Fruit fly (Drosophila melanogaster) whole organism, embryonic: Measurements from ENCODE around the gene RSG7.

Experiments
- ATbp ChIP-seq: fragments of 200-800 bp; sonication (Bioruptor generic); optimal IDR thresholded peaks from 2 replicates; lab custom pipeline; 2017; ENCODE audit warnings: missing biosample characterization, mild to moderate bottlenecking, missing genetic modification characterization, missing genetic modification reagents
- Blimp-1 ChIP-seq: fragments of 200-800 bp; sonication (Bioruptor generic); optimal IDR thresholded peaks from 3 replicates; lab custom pipeline; 2018; ENCODE audit warnings: missing biosample characterization, missing genetic modification characterization, mild to moderate bottlenecking, moderate library complexity, missing genetic modification reagents
- CG10565 ChIP-seq: fragments of 200-800 bp; sonication (Bioruptor generic); optimal IDR thresholded peaks from 3 replicates; lab custom pipeline; 2016; ENCODE audit warnings: missing biosample characterization, mild to moderate bottlenecking, missing genetic modification characterization
- CG10979 ChIP-seq: fragments of 200-800 bp; sonication (Bioruptor generic); optimal IDR thresholded peaks from 2 replicates; lab custom pipeline; 2018; ENCODE audit warnings: missing biosample characterization, mild to moderate bottlenecking, missing genetic modification characterization, moderate library complexity
- CG11456 ChIP-seq: fragments of 200-800 bp; sonication (Bioruptor generic); IDR thresholded peaks from 3 replicates; pipeline ENCODE4 v1.3.6; 2022; ENCODE audit warnings: missing biosample characterization, missing genetic modification characterization
- CG12155 ChIP-seq: fragments of 200-800 bp; sonication (Bioruptor generic); optimal IDR thresholded peaks from 3 replicates; lab custom pipeline; 2016; ENCODE audit warnings: missing biosample characterization, missing genetic modification characterization
- CG13287 ChIP-seq: fragments of 200-800 bp; sonication (Bioruptor generic); IDR thresholded peaks from 2 replicates; pipeline ENCODE4 v1.3.6; 2022; ENCODE audit warnings: missing biosample characterization, missing genetic modification characterization; ENCODE audit not compliant: partially characterized antibody
- CG13424 ChIP-seq: fragments of 200-800 bp; sonication (Bioruptor generic); optimal IDR thresholded peaks from 2 replicates; lab custom pipeline; 2019; ENCODE audit warnings: missing biosample characterization, mild to moderate bottlenecking, missing genetic modification characterization, moderate library complexity
- CG15269 ChIP-seq: fragments of 200-800 bp; sonication (Bioruptor generic); optimal IDR thresholded peaks from 2 replicates; lab custom pipeline; 2018; ENCODE audit warnings: missing biosample characterization, mild to moderate bottlenecking, missing genetic modification characterization, moderate library complexity
- CG15601 ChIP-seq: fragments of 200-800 bp; sonication (Bioruptor generic); optimal IDR thresholded peaks from 3 replicates; lab custom pipeline; 2019; ENCODE audit warnings: missing biosample characterization, mild to moderate bottlenecking, missing genetic modification characterization, moderate library complexity
- CG18262 ChIP-seq: fragments of 200-800 bp; optimal IDR thresholded peaks from 3 replicates; lab custom pipeline; 2019; ENCODE audit warnings: missing biosample characterization, mild to moderate bottlenecking, missing genetic modification characterization, moderate library complexity
- CG31365 ChIP-seq: fragments of 200-800 bp; sonication (Bioruptor generic); optimal IDR thresholded peaks from 2 replicates; lab custom pipeline; 2018; ENCODE audit warnings: missing biosample characterization, mild to moderate bottlenecking, missing genetic modification characterization
- CG31441 ChIP-seq: fragments of 200-800 bp; sonication (Bioruptor generic); IDR thresholded peaks from 2 replicates; pipeline ENCODE4 v1.3.6; 2022; ENCODE audit warnings: missing biosample characterization, missing genetic modification characterization
- CG3407 ChIP-seq: fragments of 200-800 bp; sonication (Bioruptor generic); optimal IDR thresholded peaks from 2 replicates; lab custom pipeline; 2018; ENCODE audit warnings: missing biosample characterization, mild to moderate bottlenecking, missing genetic modification characterization
- CG6654 ChIP-seq: fragments of 200-800 bp; sonication (Bioruptor generic); optimal IDR thresholded peaks from 2 replicates; lab custom pipeline; 2017; ENCODE audit warnings: missing biosample characterization, mild to moderate bottlenecking, missing genetic modification characterization
- CG6765 ChIP-seq: fragments of 200-800 bp; sonication (Bioruptor generic); optimal IDR thresholded peaks from 3 replicates; lab custom pipeline; 2017; ENCODE audit warnings: missing biosample characterization, mild to moderate bottlenecking, missing genetic modification characterization
- CG7786 ChIP-seq: fragments of 200-800 bp; sonication (Bioruptor generic); optimal IDR thresholded peaks from 2 replicates; lab custom pipeline; 2016; ENCODE audit warnings: missing biosample characterization, missing genetic modification characterization
- CG8290 ChIP-seq, 3 experiments: fragments of 200-800 bp; sonication (Bioruptor generic); optimal IDR thresholded peaks; 2 replicates each; lab custom pipeline; 2016 to 2019; ENCODE audit warnings: missing biosample characterization in 3 of 3, missing genetic modification characterization in 3 of 3, mild to moderate bottlenecking in 2 of 3, moderate library complexity in 1 of 3
- CoRest ChIP-seq: fragments of 200-800 bp; sonication (Bioruptor generic); optimal IDR thresholded peaks from 3 replicates; lab custom pipeline; 2018; ENCODE audit warnings: missing biosample characterization, mild to moderate bottlenecking, missing genetic modification characterization, moderate library complexity
- Deaf1 ChIP-seq: fragments of 200-800 bp; optimal IDR thresholded peaks from 3 replicates; lab custom pipeline; 2019; ENCODE audit warnings: missing biosample characterization, mild to moderate bottlenecking, missing genetic modification characterization, moderate library complexity
- Drgx ChIP-seq: fragments of 200-800 bp; sonication (Bioruptor generic); IDR thresholded peaks from 2 replicates; pipeline ENCODE4 v1.3.6; 2022; ENCODE audit warnings: missing biosample characterization, missing genetic modification characterization
- E2f2 ChIP-seq: fragments of 200-800 bp; sonication (Bioruptor generic); IDR thresholded peaks from 2 replicates; pipeline ENCODE4 v1.3.6; 2022; ENCODE audit warnings: missing biosample characterization, missing genetic modification characterization
- HLH4C ChIP-seq: fragments of 200-800 bp; sonication (Bioruptor generic); IDR thresholded peaks from 3 replicates; pipeline ENCODE4 v1.3.6; 2022; ENCODE audit warnings: missing biosample characterization, missing genetic modification characterization; ENCODE audit not compliant: partially characterized antibody
- Hr51 ChIP-seq, 2 experiments: fragments of 200-800 bp; sonication (Bioruptor generic); optimal IDR thresholded peaks; 2 replicates in 1 of 2; 3 replicates in 1 of 2; lab custom pipeline; 2016 to 2018; ENCODE audit warnings: missing biosample characterization in 2 of 2, missing genetic modification characterization in 2 of 2, mild to moderate bottlenecking in 1 of 2, moderate library complexity in 1 of 2
- Jarid2 ChIP-seq: fragments of 200-800 bp; sonication (Bioruptor generic); optimal IDR thresholded peaks from 3 replicates; lab custom pipeline; 2017; ENCODE audit warnings: mild to moderate bottlenecking, missing biosample characterization, missing genetic modification reagents, missing genetic modification characterization
- Myb ChIP-seq: fragments of 200-800 bp; sonication (Bioruptor generic); optimal IDR thresholded peaks from 2 replicates; lab custom pipeline; 2016; ENCODE audit warnings: missing biosample characterization, missing genetic modification characterization
- NFAT ChIP-seq: fragments of 200-800 bp; sonication (Bioruptor generic); IDR thresholded peaks from 2 replicates; pipeline ENCODE4 v1.3.6; 2022; ENCODE audit warnings: missing biosample characterization, missing genetic modification characterization
- Neu2 ChIP-seq: fragments of 200-800 bp; sonication (Bioruptor generic); optimal IDR thresholded peaks from 3 replicates; lab custom pipeline; 2016; ENCODE audit warnings: missing biosample characterization, missing genetic modification characterization, borderline replicate concordance
- Sox100B ChIP-seq: fragments of 200-800 bp; sonication (Bioruptor generic); optimal IDR thresholded peaks from 3 replicates; lab custom pipeline; 2018; ENCODE audit warnings: missing biosample characterization, mild to moderate bottlenecking, missing genetic modification characterization
- Ssrp ChIP-seq: fragments of 200-800 bp; sonication (Bioruptor generic); optimal IDR thresholded peaks from 2 replicates; lab custom pipeline; 2018; ENCODE audit warnings: missing biosample characterization, mild to moderate bottlenecking, missing genetic modification characterization, moderate library complexity
- Xbp1 ChIP-seq: fragments of 200-800 bp; sonication (Bioruptor generic); optimal IDR thresholded peaks from 3 replicates; lab custom pipeline; 2016; ENCODE audit warnings: missing biosample characterization, mild to moderate bottlenecking, missing genetic modification characterization
- bsh ChIP-seq, 2 experiments: fragments of 200-800 bp; sonication (Bioruptor generic); optimal IDR thresholded peaks; 2 replicates each; lab custom pipeline; 2017 to 2018; ENCODE audit warnings: mild to moderate bottlenecking in 2 of 2, missing biosample characterization in 2 of 2, missing genetic modification characterization in 2 of 2, moderate library complexity in 1 of 2
- chinmo ChIP-seq: fragments of 200-800 bp; sonication (Bioruptor generic); IDR thresholded peaks from 4 replicates; pipeline ENCODE4 v1.3.6; 2022; ENCODE audit warnings: missing biosample characterization, missing genetic modification characterization; ENCODE audit not compliant: partially characterized antibody
- dmrt99B ChIP-seq: fragments of 200-800 bp; sonication (Bioruptor generic); optimal IDR thresholded peaks from 2 replicates; lab custom pipeline; 2018; ENCODE audit warnings: missing biosample characterization, mild to moderate bottlenecking, missing genetic modification characterization, moderate library complexity
- eve ChIP-seq, 2 experiments: fragments of >200 bp; optimal IDR thresholded peaks; 2 replicates each; lab custom pipeline; 2017; ENCODE audit warnings: missing biosample characterization in 2 of 2, missing genetic modification characterization in 2 of 2
- gem ChIP-seq: fragments of 200-800 bp; sonication (Bioruptor generic); optimal IDR thresholded peaks from 2 replicates; lab custom pipeline; 2019; ENCODE audit warnings: missing biosample characterization, mild to moderate bottlenecking, missing genetic modification characterization, moderate library complexity
- grau ChIP-seq: fragments of 200-800 bp; optimal IDR thresholded peaks from 3 replicates; lab custom pipeline; 2019; ENCODE audit warnings: missing biosample characterization, mild to moderate bottlenecking, missing genetic modification characterization, moderate library complexity
- lilli ChIP-seq: fragments of 200-800 bp; sonication (Bioruptor generic); optimal IDR thresholded peaks from 3 replicates; lab custom pipeline; 2016; ENCODE audit warnings: missing biosample characterization, missing genetic modification characterization
- lola ChIP-seq, 3 experiments: fragments of >200 bp in 2 of 3; fragments of 200-800 bp in 1 of 3; sonication (Bioruptor generic) in 1 of 3; optimal IDR thresholded peaks; 2 replicates each; lab custom pipeline; 2017 to 2019; ENCODE audit warnings: missing biosample characterization in 3 of 3, missing genetic modification characterization in 3 of 3, mild to moderate bottlenecking in 1 of 3, moderate library complexity in 1 of 3
- nerfin-2 ChIP-seq: fragments of 200-800 bp; sonication (Bioruptor generic); IDR thresholded peaks from 2 replicates; pipeline ENCODE4 v1.3.6; 2022; ENCODE audit warnings: missing biosample characterization, missing genetic modification characterization; ENCODE audit not compliant: partially characterized antibody
- pfk ChIP-seq: fragments of 200-800 bp; sonication (Bioruptor generic); optimal IDR thresholded peaks from 2 replicates; lab custom pipeline; 2018; ENCODE audit warnings: missing biosample characterization, mild to moderate bottlenecking, missing genetic modification characterization, moderate library complexity
- phol ChIP-seq: fragments of 200-800 bp; sonication (Bioruptor generic); optimal IDR thresholded peaks from 3 replicates; lab custom pipeline; 2018; ENCODE audit warnings: missing biosample characterization, mild to moderate bottlenecking, missing genetic modification characterization, moderate library complexity
- pros ChIP-seq: fragments of 200-800 bp; sonication (Bioruptor generic); optimal IDR thresholded peaks from 3 replicates; lab custom pipeline; 2019; ENCODE audit warnings: missing biosample characterization, mild to moderate bottlenecking, missing genetic modification characterization, moderate library complexity
- tap ChIP-seq: fragments of 200-800 bp; optimal IDR thresholded peaks from 3 replicates; lab custom pipeline; 2019; ENCODE audit warnings: missing biosample characterization, mild to moderate bottlenecking, missing genetic modification characterization, moderate library complexity
- unpg ChIP-seq: fragments of 200-800 bp; sonication (Bioruptor generic); optimal IDR thresholded peaks from 3 replicates; lab custom pipeline; 2018; ENCODE audit warnings: missing biosample characterization, mild to moderate bottlenecking, missing genetic modification characterization, moderate library complexity
- vvl ChIP-seq: fragments of 200-800 bp; sonication (Bioruptor generic); IDR thresholded peaks from 2 replicates; pipeline ENCODE4 v1.3.6; 2022; ENCODE audit warnings: missing biosample characterization, missing genetic modification characterization

The RSG7 gene

dm6 chrX:16874671-16875070, 30.4 kb upstream of the RSG7 start:
- TF ChIP-seq chinmo (GFP tag; lab: Robert Waterston, UW) (peak; percentile 82; the same call in 1 of the 4 replicates), pfk (GFP tag; lab: Kevin White, UChicago) (peak; percentile 92), CG11456 (GFP tag; lab: Robert Waterston, UW) (0 out of 3 replicates have a peak, but pooled peaks have one; percentile 38), CG13287 (GFP tag; lab: Robert Waterston, UW) (peak; percentile 10; the same call in 1 of the 2 replicates), CG31365 (no peak), vvl (no peak), CG8290 (GFP tag; optimal IDR thresholded peaks at IDR 0.05; lab: Kevin White, UChicago) (no peak), CG8290 (tag; optimal IDR thresholded peaks at IDR 0.05; lab: Kevin White, UChicago) (peak in 1 of 2 experiments; percentile 3), Myb (GFP tag; lab: Kevin White, UChicago) (peak; percentile 33), eve (GFP tag; optimal IDR thresholded peaks at IDR 0.05; lab: Kevin White, UChicago) (no peak), Deaf1 (tag; lab: Kevin White, UChicago) (peak; percentile 24), Jarid2 (peak; percentile 43), E2f2 (GFP tag; lab: Robert Waterston, UW) (peak; percentile 37; the same call in 1 of the 2 replicates)

dm6 chrX:16873053-16873452, 28.8 kb upstream of the RSG7 start:
- TF ChIP-seq NFAT (GFP tag; lab: Robert Waterston, UW) (no peak), CG12155 (GFP tag; lab: Kevin White, UChicago) (no peak), CG13424 (tag; lab: Kevin White, UChicago) (peak; percentile 11), Ssrp (tag; lab: Kevin White, UChicago) (peak; percentile 16), CG6765 (GFP tag; lab: Kevin White, UChicago) (no peak), Xbp1 (GFP tag; lab: Kevin White, UChicago) (no peak), CG10565 (GFP tag; lab: Kevin White, UChicago) (no peak), gem (tag; lab: Kevin White, UChicago) (peak; percentile 60), CG13287 (GFP tag; lab: Robert Waterston, UW) (no peak), CoRest (tag; lab: Kevin White, UChicago) (peak; percentile 12), lola (GFP tag; optimal IDR thresholded peaks at IDR 0.05; lab: Kevin White, UChicago) (peak in 1 of 3 experiments; percentile 6), pros (no peak), Drgx (GFP tag; lab: Robert Waterston, UW) (peak; percentile 53; the same call in 1 of the 2 replicates), phol (peak; percentile 16), CG7786 (no peak), unpg (GFP tag; lab: Kevin White, UChicago) (peak; percentile 6), CG31441 (GFP tag; lab: Robert Waterston, UW) (peak; percentile 46; the same call in 1 of the 2 replicates), Blimp-1 (GFP tag; lab: Kevin White, UChicago) (peak; percentile 36), Neu2 (GFP tag; lab: Kevin White, UChicago) (no peak), CG18262 (tag; lab: Kevin White, UChicago) (peak; percentile 44), ATbp (peak; percentile 33), CG15601 (tag; lab: Kevin White, UChicago) (peak; percentile 12), CG6654 (no peak), grau (tag; lab: Kevin White, UChicago) (peak; percentile 3), bsh (GFP tag; optimal IDR thresholded peaks at IDR 0.05; lab: Kevin White, UChicago) (peak in 1 of 2 experiments; percentile 46), HLH4C (GFP tag; lab: Robert Waterston, UW) (no peak), Hr51 (GFP tag; optimal IDR thresholded peaks at IDR 0.05; lab: Kevin White, UChicago) (peak in 1 of 2 experiments; percentile 17), dmrt99B (tag; lab: Kevin White, UChicago) (peak; percentile 43), CG10979 (tag; lab: Kevin White, UChicago) (peak; percentile 38), tap (no peak), CG3407 (GFP tag; lab: Kevin White, UChicago) (no peak), nerfin-2 (GFP tag; lab: Robert Waterston, UW) (no peak), lilli (no peak), CG15269 (tag; lab: Kevin White, UChicago) (peak; percentile 3), Sox100B (GFP tag; lab: Kevin White, UChicago) (peak; percentile 16)
